Worm (Caenorhabditis elegans): ENCODE data around the gene acsd-1.

- TF ChIP-seq med-1 (GFP tag; optimal IDR thresholded peaks at IDR 0.05; ENCODE audit: insufficient read depth) = no peak
- no peak for TF ChIP-seq ztf-29 (GFP tag; IDR thresholded peaks at IDR 0.05)
- TF ChIP-seq tab-1 (GFP tag; IDR thresholded peaks at IDR 0.05) = no peak
- TF ChIP-seq flt-1 (GFP tag; IDR thresholded peaks at IDR 0.05) = no peak
- TF ChIP-seq T22C8.4 (GFP tag; IDR thresholded peaks at IDR 0.05) = no peak
- TF ChIP-seq cog-1 (tag; optimal IDR thresholded peaks at IDR 0.05) = no peak
- no peak for TF ChIP-seq klf-2 (GFP tag; conservative IDR thresholded peaks at IDR 0.05)
- TF ChIP-seq ztf-23 (GFP tag; IDR thresholded peaks at IDR 0.05) = no peak
Measured at ce11 chrIII:1099523-1099922, 16.7 kb upstream of the acsd-1 start.

Measured in whole organism, midembryonic.